Worm (Caenorhabditis elegans) whole organism, L4 larva: ENCODE data around the gene F46C5.4.

Experiments
- D1046.2 ChIP-seq: fragments of 200-800 bp; sonication (Bioruptor generic); IDR thresholded peaks from 2 replicates; pipeline ENCODE4 v1.3.6; 2022; ENCODE audit warnings: missing genetic modification characterization, missing compliant biosample characterization
- F44E2.7 ChIP-seq: fragments of 200-800 bp; sonication (Bioruptor generic); IDR thresholded peaks from 2 replicates; pipeline ENCODE4 v2.1.2; 2022; ENCODE audit warnings: missing genetic modification characterization, missing compliant biosample characterization
- F49E8.2 ChIP-seq: sonication (generic microtip); optimal IDR thresholded peaks from 2 replicates; lab custom pipeline; 2016; ENCODE audit warnings: missing compliant biosample characterization, mild to moderate bottlenecking, missing genetic modification characterization, borderline replicate concordance
- R02D3.7 ChIP-seq: fragments of 150-350 bp; sonication (generic microtip); optimal IDR thresholded peaks from 3 replicates; lab custom pipeline; 2014; ENCODE audit warnings: missing biosample characterization, missing genetic modification characterization
- T20F7.1 ChIP-seq: fragments of 200-800 bp; sonication (Bioruptor generic); optimal IDR thresholded peaks from 2 replicates; lab custom pipeline; 2018; ENCODE audit warnings: mild to moderate bottlenecking, missing genetic modification characterization, missing compliant biosample characterization
- Y105C5A.15 ChIP-seq: fragments of 200-800 bp; sonication (Bioruptor generic); IDR thresholded peaks from 2 replicates; pipeline ENCODE4 v1.3.6; 2022; ENCODE audit warnings: missing genetic modification characterization, missing compliant biosample characterization
- Y5F2A.4 ChIP-seq: fragments of 200-800 bp; sonication (Bioruptor generic); optimal IDR thresholded peaks from 2 replicates; lab custom pipeline; 2018; ENCODE audit warnings: mild to moderate bottlenecking, missing genetic modification characterization, missing compliant biosample characterization
- Y75B8A.6 ChIP-seq: fragments of 200-800 bp; sonication (Bioruptor generic); IDR thresholded peaks from 2 replicates; pipeline ENCODE4 v1.3.6; 2022; ENCODE audit warnings: missing genetic modification reagents, missing genetic modification characterization, missing compliant biosample characterization
- aha-1 ChIP-seq: fragments of 150-350 bp; peaks from one replicate; lab custom pipeline; 2014; ENCODE audit warnings: missing biosample characterization, missing genetic modification characterization
- ama-1 ChIP-seq: fragments of 150-350 bp; optimal IDR thresholded peaks from 2 replicates; lab custom pipeline; 2014; ENCODE audit warnings: inconsistent platforms, mixed read lengths
- ceh-32 ChIP-seq: sonication (generic microtip); optimal IDR thresholded peaks from 2 replicates; lab custom pipeline; 2016; ENCODE audit warnings: mild to moderate bottlenecking, missing genetic modification characterization, missing compliant biosample characterization; ENCODE audit not compliant: poor library complexity
- ces-1 ChIP-seq: fragments of 150-350 bp; sonication (generic microtip); optimal IDR thresholded peaks from 4 replicates; lab custom pipeline; 2014; ENCODE audit warnings: missing biosample characterization, missing genetic modification reagents, missing genetic modification characterization
- daf-16 ChIP-seq, 3 experiments: sonication (generic microtip); optimal IDR thresholded peaks; 2 replicates each; lab custom pipeline; 2016 to 2017; ENCODE audit warnings: missing genetic modification characterization in 3 of 3, missing genetic modification reagents in 3 of 3, mild to moderate bottlenecking in 2 of 3, missing compliant biosample characterization in 2 of 3, missing biosample characterization in 1 of 3, moderate library complexity in 1 of 3
- dmd-6 ChIP-seq: fragments of 200-800 bp; sonication (Bioruptor generic); IDR thresholded peaks from 2 replicates; pipeline ENCODE4 v1.3.6; 2022; ENCODE audit warnings: missing genetic modification reagents, missing genetic modification characterization, missing compliant biosample characterization
- dmd-9 ChIP-seq: fragments of 200-800 bp; sonication (Bioruptor generic); IDR thresholded peaks from 2 replicates; pipeline ENCODE4 v1.3.6; 2022; ENCODE audit warnings: missing genetic modification reagents, missing genetic modification characterization, missing compliant biosample characterization
- dve-1 ChIP-seq: sonication (generic microtip); optimal IDR thresholded peaks from 2 replicates; lab custom pipeline; 2017; ENCODE audit warnings: antibody characterized with exemption, mild to moderate bottlenecking, missing genetic modification characterization, missing compliant biosample characterization; ENCODE audit not compliant: insufficient read depth
- egl-27 ChIP-seq: sonication (generic microtip); optimal IDR thresholded peaks from 3 replicates; lab custom pipeline; 2017; ENCODE audit warnings: missing biosample characterization, missing genetic modification reagents, missing genetic modification characterization
- fkh-10 ChIP-seq: fragments of 150-350 bp; optimal IDR thresholded peaks from 2 replicates; lab custom pipeline; 2014; ENCODE audit warnings: missing biosample characterization, missing genetic modification reagents, missing genetic modification characterization
- fos-1 ChIP-seq: fragments of 150-350 bp; optimal IDR thresholded peaks from 2 replicates; lab custom pipeline; 2014; ENCODE audit warnings: missing biosample characterization, missing genetic modification characterization
- gei-8 ChIP-seq: fragments of 200-800 bp; sonication (Bioruptor generic); optimal IDR thresholded peaks from 2 replicates; lab custom pipeline; 2018; ENCODE audit warnings: mild to moderate bottlenecking, missing genetic modification characterization, missing compliant biosample characterization
- hlh-11 ChIP-seq: fragments of 200-800 bp; sonication (Bioruptor generic); optimal IDR thresholded peaks from 2 replicates; lab custom pipeline; 2018; ENCODE audit warnings: mild to moderate bottlenecking, missing genetic modification characterization, missing compliant biosample characterization
- hlh-30 ChIP-seq: sonication (generic microtip); optimal IDR thresholded peaks from 2 replicates; lab custom pipeline; 2017; ENCODE audit warnings: antibody characterized with exemption, mild to moderate bottlenecking, missing genetic modification characterization, missing compliant biosample characterization; ENCODE audit not compliant: insufficient read depth
- lim-7 ChIP-seq: fragments of 200-800 bp; sonication (Bioruptor generic); IDR thresholded peaks from 2 replicates; pipeline ENCODE4 v1.3.6; 2022; ENCODE audit warnings: missing genetic modification characterization, missing compliant biosample characterization
- lin-1 ChIP-seq: fragments of 200-800 bp; sonication (Bioruptor generic); IDR thresholded peaks from 2 replicates; pipeline ENCODE4 v1.3.6; 2022; ENCODE audit warnings: missing genetic modification reagents, missing genetic modification characterization, missing compliant biosample characterization
- lin-13 ChIP-seq: fragments of 150-350 bp; optimal IDR thresholded peaks from 2 replicates; lab custom pipeline; 2014; ENCODE audit warnings: missing biosample characterization, missing genetic modification reagents, missing genetic modification characterization
- lin-29 ChIP-seq: fragments of 200-800 bp; sonication (Bioruptor generic); IDR thresholded peaks from 2 replicates; pipeline ENCODE4 v1.3.6; 2022; ENCODE audit warnings: missing genetic modification reagents, missing genetic modification characterization, missing compliant biosample characterization
- madf-5 ChIP-seq, 2 experiments: fragments of 200-800 bp; sonication (Bioruptor generic); IDR thresholded peaks; 2 replicates each; pipeline ENCODE4 v1.3.6; 2022; ENCODE audit warnings: missing compliant biosample characterization in 2 of 2, missing genetic modification characterization in 2 of 2
- madf-9 ChIP-seq: fragments of 200-800 bp; sonication (Bioruptor generic); conservative IDR thresholded peaks from 2 replicates; pipeline ENCODE4 v1.3.6; 2022; ENCODE audit warnings: missing genetic modification reagents, missing genetic modification characterization, missing compliant biosample characterization
- mxl-2 ChIP-seq: fragments of 200-800 bp; sonication (Bioruptor generic); conservative IDR thresholded peaks from 2 replicates; pipeline ENCODE4 v1.3.6; 2022; ENCODE audit warnings: missing genetic modification reagents, missing genetic modification characterization, missing compliant biosample characterization
- mxl-3 ChIP-seq: fragments of 200-800 bp; sonication (Bioruptor generic); optimal IDR thresholded peaks from 2 replicates; lab custom pipeline; 2018; ENCODE audit warnings: mild to moderate bottlenecking, missing genetic modification characterization, missing compliant biosample characterization
- nhr-10 ChIP-seq: fragments of 150-350 bp; optimal IDR thresholded peaks from 2 replicates; lab custom pipeline; 2014; ENCODE audit warnings: missing biosample characterization, missing genetic modification characterization
- nhr-11 ChIP-seq: fragments of 150-350 bp; optimal IDR thresholded peaks from 2 replicates; lab custom pipeline; 2014; ENCODE audit warnings: missing biosample characterization, missing genetic modification characterization
- nhr-111 ChIP-seq: fragments of 200-800 bp; sonication (Bioruptor generic); optimal IDR thresholded peaks from 2 replicates; lab custom pipeline; 2018; ENCODE audit warnings: mild to moderate bottlenecking, missing genetic modification characterization, missing compliant biosample characterization
- nhr-41 ChIP-seq: fragments of 200-800 bp; sonication (Bioruptor generic); IDR thresholded peaks from 2 replicates; pipeline ENCODE4 v1.3.6; 2022; ENCODE audit warnings: missing genetic modification reagents, missing genetic modification characterization, missing compliant biosample characterization
- nhr-42 ChIP-seq: fragments of 200-800 bp; sonication (Bioruptor generic); IDR thresholded peaks from 2 replicates; pipeline ENCODE4 v1.3.6; 2022; ENCODE audit warnings: missing genetic modification characterization, missing compliant biosample characterization
- nhr-48 ChIP-seq: sonication (generic microtip); optimal IDR thresholded peaks from 2 replicates; lab custom pipeline; 2016; ENCODE audit warnings: mild to moderate bottlenecking, missing genetic modification characterization, missing compliant biosample characterization
- nhr-77 ChIP-seq: fragments of 150-350 bp; optimal IDR thresholded peaks from 2 replicates; lab custom pipeline; 2014; ENCODE audit warnings: missing biosample characterization, missing genetic modification characterization
- pha-4 ChIP-seq, 2 experiments: fragments of 150-350 bp in 1 of 2; fragments of 200-800 bp in 1 of 2; sonication (Bioruptor generic) in 1 of 2; IDR thresholded peaks in 1 of 2; optimal IDR thresholded peaks in 1 of 2; 2 replicates each; pipeline versions ENCODE4 v1.3.6 to Lab custom; 2014 to 2022; ENCODE audit warnings: missing genetic modification characterization in 2 of 2, missing genetic modification reagents in 2 of 2, missing biosample characterization in 1 of 2, missing compliant biosample characterization in 1 of 2
- php-3 ChIP-seq: fragments of 200-800 bp; sonication (Bioruptor generic); IDR thresholded peaks from 2 replicates; pipeline ENCODE4 v1.3.6; 2022; ENCODE audit warnings: missing genetic modification reagents, missing genetic modification characterization, missing compliant biosample characterization
- saeg-2 ChIP-seq: fragments of 200-800 bp; sonication (Bioruptor generic); IDR thresholded peaks from 2 replicates; pipeline ENCODE4 v1.3.6; 2022; ENCODE audit warnings: missing genetic modification reagents, missing genetic modification characterization, missing compliant biosample characterization
- set-16 ChIP-seq: fragments of 200-800 bp; sonication (Bioruptor generic); IDR thresholded peaks from 2 replicates; pipeline ENCODE4 v1.3.6; 2022; ENCODE audit warnings: missing genetic modification reagents, missing genetic modification characterization, missing compliant biosample characterization
- snpc-1.2 ChIP-seq: fragments of 200-800 bp; sonication (Bioruptor generic); IDR thresholded peaks from 2 replicates; pipeline ENCODE4 v1.3.6; 2022; ENCODE audit warnings: missing genetic modification reagents, missing genetic modification characterization, missing compliant biosample characterization
- unc-130 ChIP-seq: sonication (generic microtip); optimal IDR thresholded peaks from 2 replicates; lab custom pipeline; 2016; ENCODE audit warnings: missing genetic modification reagents, missing genetic modification characterization, missing compliant biosample characterization
- unc-39 ChIP-seq: sonication (generic microtip); optimal IDR thresholded peaks from 2 replicates; lab custom pipeline; 2017; ENCODE audit warnings: missing biosample characterization, missing genetic modification characterization
- unc-62 ChIP-seq, 3 experiments: fragments of 150-350 bp in 1 of 3; sonication (generic microtip); optimal IDR thresholded peaks in 2 of 3; peaks in 1 of 3; 1 replicate in 1 of 3; 2 replicates in 2 of 3; lab custom pipeline; 2014 to 2017; ENCODE audit warnings: missing biosample characterization in 3 of 3, missing genetic modification characterization in 3 of 3, missing genetic modification reagents in 3 of 3, missing genotype in 1 of 3
- vab-7 ChIP-seq: fragments of 200-800 bp; sonication (Bioruptor generic); IDR thresholded peaks from 2 replicates; pipeline ENCODE4 v1.3.6; 2022; ENCODE audit warnings: missing genetic modification reagents, missing genetic modification characterization, missing compliant biosample characterization
- zfp-2 ChIP-seq: sonication (generic microtip); optimal IDR thresholded peaks from 2 replicates; lab custom pipeline; 2016; ENCODE audit warnings: mild to moderate bottlenecking, missing genetic modification characterization, missing compliant biosample characterization
- ztf-11 ChIP-seq: fragments of 150-350 bp; optimal IDR thresholded peaks from 2 replicates; lab custom pipeline; 2014; ENCODE audit warnings: missing biosample characterization, missing genetic modification characterization

The F46C5.4 gene

ce11 chrII:8835857-8836256, at the start of gene F46C5.4:
TSS of gene F46C5.4 (plus strand) at chrII:8836078.
- TF ChIP-seq lin-29 (no peak), unc-62 (GFP tag; optimal IDR thresholded peaks at IDR 0.05 in 1 of 2; lab: Kevin White, UChicago) (peak in 1 of 2 experiments; percentile 35), unc-62 (tag; optimal IDR thresholded peaks at IDR 0.05; lab: Kevin White, UChicago) (no peak), fkh-10 (GFP tag; lab: Kevin White, UChicago) (peak; percentile 76)

DNA sequence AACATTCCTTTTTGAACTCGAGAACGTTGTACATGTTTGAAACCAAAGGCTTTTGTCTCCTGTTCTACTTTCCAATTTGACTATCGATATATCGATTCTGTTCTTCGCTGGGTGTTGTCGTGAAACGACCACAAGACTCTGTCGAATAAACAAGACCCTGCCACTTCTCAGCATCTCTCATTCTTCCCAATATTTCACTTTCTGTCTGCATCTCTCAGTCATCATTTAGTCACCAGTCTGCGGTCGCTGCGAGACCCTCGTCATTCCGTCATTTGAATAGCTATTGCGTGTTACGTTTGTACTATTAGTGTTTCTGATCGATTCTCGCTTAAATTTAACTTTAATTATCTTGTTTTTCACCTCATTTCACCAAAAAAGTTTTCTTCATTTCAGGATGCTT, 48.5 kb upstream of the F46C5.4 start:
- TF ChIP-seq pha-4 (GFP tag; IDR thresholded peaks at IDR 0.05; lab: Robert Waterston, UW) (peak; percentile 62), pha-4 (tag; optimal IDR thresholded peaks at IDR 0.05; lab: Kevin White, UChicago) (peak; percentile 95), nhr-41 (GFP tag; lab: Robert Waterston, UW) (peak; percentile 35; the same call in 1 of the 2 replicates), dve-1 (tag; lab: Kevin White, UChicago) (peak; percentile 97), gei-8 (GFP tag; lab: Kevin White, UChicago) (no peak), F44E2.7 (GFP tag; lab: Robert Waterston, UW) (no peak), nhr-42 (GFP tag; lab: Robert Waterston, UW) (peak; percentile 80; the same call in 1 of the 2 replicates), egl-27 (tag; lab: Kevin White, UChicago) (no peak), vab-7 (GFP tag; lab: Robert Waterston, UW) (peak; percentile 61), unc-130 (GFP tag; lab: Kevin White, UChicago) (no peak), D1046.2 (GFP tag; lab: Robert Waterston, UW) (no peak), zfp-2 (tag; lab: Kevin White, UChicago) (peak; percentile 61), mxl-2 (GFP tag; lab: Robert Waterston, UW) (no peak), nhr-11 (tag; lab: Kevin White, UChicago) (peak; percentile 97), nhr-10 (tag; lab: Kevin White, UChicago) (no peak), T20F7.1 (GFP tag; lab: Kevin White, UChicago) (peak; percentile 80), lim-7 (GFP tag; lab: Robert Waterston, UW) (no peak), php-3 (GFP tag; lab: Robert Waterston, UW) (peak; percentile 81), aha-1 (peak; percentile 99), Y5F2A.4 (GFP tag; lab: Kevin White, UChicago) (no peak), nhr-48 (tag; lab: Kevin White, UChicago) (peak; percentile 70), lin-13 (peak; percentile 59), mxl-3 (peak; percentile 73), saeg-2 (GFP tag; lab: Robert Waterston, UW) (no peak; the same call in 1 of the 2 replicates), lin-1 (GFP tag; lab: Robert Waterston, UW) (0 out of 2 replicates have a peak, but pooled peaks have one; percentile 63), ces-1 (GFP tag; lab: Kevin White, UChicago) (no peak), dmd-9 (GFP tag; lab: Robert Waterston, UW) (no peak), madf-5 (GFP tag; IDR thresholded peaks at IDR 0.05; lab: Robert Waterston, UW) (no peak), unc-39 (no peak), madf-9 (GFP tag; lab: Robert Waterston, UW) (peak; percentile 50; the same call in 1 of the 2 replicates), nhr-77 (peak; percentile 87), hlh-30 (tag; lab: Kevin White, UChicago) (peak; percentile 100), snpc-1.2 (GFP tag; lab: Robert Waterston, UW) (peak; percentile 58), R02D3.7 (tag; lab: Kevin White, UChicago) (no peak), nhr-111 (GFP tag; lab: Kevin White, UChicago) (no peak), ztf-11 (tag; lab: Kevin White, UChicago) (no peak), ama-1 (lab: Kevin White, UChicago) (peak; percentile 90), dmd-6 (GFP tag; lab: Robert Waterston, UW) (peak; percentile 91), ceh-32 (tag; lab: Kevin White, UChicago) (no peak), Y105C5A.15 (GFP tag; lab: Robert Waterston, UW) (no peak), F49E8.2 (tag; lab: Kevin White, UChicago) (no peak), Y75B8A.6 (GFP tag; lab: Robert Waterston, UW) (no peak), daf-16 (GFP tag; optimal IDR thresholded peaks at IDR 0.05; lab: Kevin White, UChicago) (peak; percentile 64 to 73), daf-16 (tag; optimal IDR thresholded peaks at IDR 0.05; lab: Kevin White, UChicago) (peak; percentile 99), set-16 (GFP tag; lab: Robert Waterston, UW) (peak; percentile 25; the same call in 1 of the 2 replicates), fos-1 (tag; lab: Kevin White, UChicago) (no peak), hlh-11 (tag; lab: Kevin White, UChicago) (peak; percentile 94)
